Worm (Caenorhabditis elegans) whole organism, late embryonic: Measurements from ENCODE around the gene srbc-43.

Source experiments
- C08G9.2 ChIP-seq: sonication (generic microtip); optimal IDR thresholded peaks from 2 replicates; lab custom pipeline; 2016; ENCODE audit warnings: mild to moderate bottlenecking, missing genetic modification characterization, moderate library complexity, missing compliant biosample characterization
- C38D4.7 ChIP-seq: fragments of 200-800 bp; sonication (Bioruptor generic); optimal IDR thresholded peaks from 2 replicates; lab custom pipeline; 2018; ENCODE audit warnings: mild to moderate bottlenecking, missing genetic modification characterization, moderate library complexity, missing compliant biosample characterization
- K02D7.2 ChIP-seq: sonication (generic microtip); optimal IDR thresholded peaks from 2 replicates; lab custom pipeline; 2017; ENCODE audit warnings: mild to moderate bottlenecking, missing genetic modification characterization, missing compliant biosample characterization
- K09A11.1 ChIP-seq: sonication (generic microtip); optimal IDR thresholded peaks from 2 replicates; lab custom pipeline; 2017; ENCODE audit warnings: antibody characterized with exemption, mild to moderate bottlenecking, missing genetic modification characterization, missing compliant biosample characterization; ENCODE audit not compliant: insufficient read depth
- T23F11.4 ChIP-seq: fragments of 200-800 bp; sonication (Bioruptor generic); optimal IDR thresholded peaks from 2 replicates; lab custom pipeline; 2018; ENCODE audit warnings: mild to moderate bottlenecking, missing genetic modification characterization, missing compliant biosample characterization
- ceh-14 ChIP-seq: sonication (generic microtip); optimal IDR thresholded peaks from 2 replicates; lab custom pipeline; 2016; ENCODE audit warnings: missing genotype, missing genetic modification characterization, missing compliant biosample characterization
- ceh-19 ChIP-seq: fragments of 200-800 bp; sonication (Bioruptor generic); optimal IDR thresholded peaks from 2 replicates; lab custom pipeline; 2018; ENCODE audit warnings: mild to moderate bottlenecking, missing genetic modification characterization, missing compliant biosample characterization
- ceh-24 ChIP-seq: sonication (generic microtip); optimal IDR thresholded peaks from 2 replicates; lab custom pipeline; 2016; ENCODE audit warnings: mild to moderate bottlenecking, missing genetic modification characterization, missing compliant biosample characterization
- ceh-31 ChIP-seq: sonication (generic microtip); optimal IDR thresholded peaks from 2 replicates; lab custom pipeline; 2016; ENCODE audit warnings: missing genetic modification characterization, missing compliant biosample characterization
- ceh-48 ChIP-seq: sonication (generic microtip); optimal IDR thresholded peaks from 2 replicates; lab custom pipeline; 2016; ENCODE audit warnings: missing genetic modification characterization, inconsistent platforms, missing compliant biosample characterization
- ceh-9 ChIP-seq: sonication (generic microtip); optimal IDR thresholded peaks from 2 replicates; lab custom pipeline; 2016; ENCODE audit warnings: mild to moderate bottlenecking, missing genetic modification characterization, inconsistent platforms, missing compliant biosample characterization
- che-1 ChIP-seq: sonication (generic microtip); optimal IDR thresholded peaks from 2 replicates; lab custom pipeline; 2016; ENCODE audit warnings: mild to moderate bottlenecking, missing genetic modification characterization, missing compliant biosample characterization
- dve-1 ChIP-seq: sonication (generic microtip); optimal IDR thresholded peaks from 2 replicates; lab custom pipeline; 2017; ENCODE audit warnings: antibody characterized with exemption, mild to moderate bottlenecking, missing genetic modification characterization, missing compliant biosample characterization
- elt-4 ChIP-seq: sonication (generic microtip); optimal IDR thresholded peaks from 2 replicates; lab custom pipeline; 2016; ENCODE audit warnings: missing genetic modification characterization, missing compliant biosample characterization
- ets-4 ChIP-seq: sonication (generic microtip); optimal IDR thresholded peaks from 2 replicates; lab custom pipeline; 2016; ENCODE audit warnings: missing genetic modification characterization, missing compliant biosample characterization
- eyg-1 ChIP-seq: sonication (generic microtip); optimal IDR thresholded peaks from 2 replicates; lab custom pipeline; 2016; ENCODE audit warnings: missing genotype, missing genetic modification characterization, missing compliant biosample characterization
- fkh-10 ChIP-seq: fragments of 150-350 bp; optimal IDR thresholded peaks from 2 replicates; lab custom pipeline; 2014; ENCODE audit warnings: missing biosample characterization, missing genetic modification reagents, missing genetic modification characterization
- fkh-6 ChIP-seq: sonication (generic microtip); optimal IDR thresholded peaks from 2 replicates; lab custom pipeline; 2016; ENCODE audit warnings: missing genetic modification characterization, missing compliant biosample characterization
- hlh-30 ChIP-seq: sonication (generic microtip); optimal IDR thresholded peaks from 2 replicates; lab custom pipeline; 2017; ENCODE audit warnings: antibody characterized with exemption, missing genetic modification characterization, missing compliant biosample characterization; ENCODE audit not compliant: insufficient read depth
- mec-3 ChIP-seq: sonication (generic microtip); optimal IDR thresholded peaks from 2 replicates; lab custom pipeline; 2016; ENCODE audit warnings: borderline replicate concordance, missing genetic modification characterization, missing compliant biosample characterization
- nhr-11 ChIP-seq: fragments of 150-350 bp; optimal IDR thresholded peaks from 2 replicates; lab custom pipeline; 2014; ENCODE audit warnings: missing biosample characterization, missing genetic modification characterization
- nhr-232 ChIP-seq: sonication (generic microtip); optimal IDR thresholded peaks from 2 replicates; lab custom pipeline; 2016; ENCODE audit warnings: missing genetic modification characterization, missing compliant biosample characterization
- odd-2 ChIP-seq: sonication (generic microtip); optimal IDR thresholded peaks from 2 replicates; lab custom pipeline; 2017; ENCODE audit warnings: antibody characterized with exemption, mild to moderate bottlenecking, missing genetic modification characterization, missing compliant biosample characterization
- pag-3 ChIP-seq: sonication (generic microtip); optimal IDR thresholded peaks from 2 replicates; lab custom pipeline; 2016; ENCODE audit warnings: missing compliant biosample characterization, missing genetic modification characterization, borderline replicate concordance
- pat-9 ChIP-seq: fragments of 200-800 bp; sonication (Bioruptor generic); optimal IDR thresholded peaks from 2 replicates; lab custom pipeline; 2018; ENCODE audit warnings: mild to moderate bottlenecking, missing genetic modification characterization, moderate library complexity, missing compliant biosample characterization
- pha-4 ChIP-seq: fragments of 150-350 bp; optimal IDR thresholded peaks from 2 replicates; lab custom pipeline; 2018; ENCODE audit warnings: missing biosample characterization, missing genetic modification reagents, missing genetic modification characterization
- pqm-1 ChIP-seq: sonication (generic microtip); optimal IDR thresholded peaks from 2 replicates; lab custom pipeline; 2016; ENCODE audit warnings: missing genetic modification characterization, missing compliant biosample characterization
- pros-1 ChIP-seq: fragments of 150-350 bp; optimal IDR thresholded peaks from 2 replicates; lab custom pipeline; 2014; ENCODE audit warnings: missing biosample characterization, missing genetic modification reagents, missing genetic modification characterization
- ref-2 ChIP-seq: sonication (generic microtip); optimal IDR thresholded peaks from 2 replicates; lab custom pipeline; 2016; ENCODE audit warnings: missing genetic modification characterization, missing compliant biosample characterization
- rnt-1 ChIP-seq: sonication (generic microtip); optimal IDR thresholded peaks from 2 replicates; lab custom pipeline; 2016; ENCODE audit warnings: missing genetic modification characterization, missing compliant biosample characterization
- sdc-2 ChIP-seq: sonication (generic microtip); optimal IDR thresholded peaks from 2 replicates; lab custom pipeline; 2016; ENCODE audit warnings: missing genotype, missing genetic modification characterization, missing compliant biosample characterization
- sox-4 ChIP-seq: sonication (generic microtip); optimal IDR thresholded peaks from 2 replicates; lab custom pipeline; 2017; ENCODE audit warnings: mild to moderate bottlenecking, missing genetic modification characterization, inconsistent platforms, missing compliant biosample characterization
- syd-9 ChIP-seq: sonication (generic microtip); optimal IDR thresholded peaks from 2 replicates; lab custom pipeline; 2016; ENCODE audit warnings: mild to moderate bottlenecking, missing genetic modification characterization, moderate library complexity, missing compliant biosample characterization
- tbx-2 ChIP-seq: sonication (generic microtip); optimal IDR thresholded peaks from 2 replicates; lab custom pipeline; 2016; ENCODE audit warnings: missing genetic modification characterization, missing compliant biosample characterization
- ttx-3 ChIP-seq: sonication (generic microtip); optimal IDR thresholded peaks from 2 replicates; lab custom pipeline; 2016; ENCODE audit warnings: missing genetic modification reagents, missing genetic modification characterization, missing compliant biosample characterization
- unc-3 ChIP-seq, 2 experiments: fragments of 200-800 bp in 1 of 2; sonication (Bioruptor generic) in 1 of 2; sonication (generic microtip) in 1 of 2; conservative IDR thresholded peaks in 1 of 2; optimal IDR thresholded peaks in 1 of 2; 2 replicates each; pipeline versions ENCODE4 v1.3.6 to Lab custom; 2016 to 2022; ENCODE audit warnings: missing compliant biosample characterization in 2 of 2, missing genetic modification characterization in 2 of 2, missing genetic modification reagents in 1 of 2
- unc-42 ChIP-seq: sonication (generic microtip); optimal IDR thresholded peaks from 2 replicates; lab custom pipeline; 2016; ENCODE audit warnings: missing genotype, missing genetic modification characterization, missing compliant biosample characterization
- ztf-16 ChIP-seq: sonication (generic microtip); optimal IDR thresholded peaks from 2 replicates; lab custom pipeline; 2017; ENCODE audit warnings: missing genetic modification characterization, missing compliant biosample characterization

srbc-43 gene

ce11 chrV:12806190-12806589 is 15.9 kb upstream of the srbc-43 start, which contains the start of gene ZC443.7:
ZC443.7 (plus strand) TSS chrV:12806490.
- TF ChIP-seq unc-3 (GFP tag; conservative IDR thresholded peaks at IDR 0.05; lab: Robert Waterston, UW) (no peak), unc-3 (tag; optimal IDR thresholded peaks at IDR 0.05; lab: Kevin White, UChicago) (no peak), nhr-11 (tag; lab: Kevin White, UChicago) (no peak), syd-9 (no peak), C38D4.7 (GFP tag; lab: Kevin White, UChicago) (no peak), pha-4 (tag; lab: Kevin White, UChicago) (no peak), rnt-1 (no peak), elt-4 (tag; lab: Kevin White, UChicago) (no peak), ceh-48 (no peak), ceh-31 (no peak), che-1 (no peak), tbx-2 (no peak), ref-2 (tag; lab: Kevin White, UChicago) (no peak), T23F11.4 (GFP tag; lab: Kevin White, UChicago) (no peak), pqm-1 (tag; lab: Kevin White, UChicago) (no peak), eyg-1 (tag; lab: Kevin White, UChicago) (no peak), pag-3 (no peak)

- no peak for TF ChIP-seq ttx-3
- TF ChIP-seq dve-1 (tag; lab: Kevin White, UChicago), result no peak
- no peak for TF ChIP-seq ceh-9 (tag; lab: Kevin White, UChicago)
- no peak for TF ChIP-seq nhr-232
- TF ChIP-seq odd-2 (tag; lab: Kevin White, UChicago), result no peak
- no peak for TF ChIP-seq T23F11.4 (GFP tag; lab: Kevin White, UChicago)
- TF ChIP-seq unc-42 (tag; lab: Kevin White, UChicago), result no peak
- TF ChIP-seq tbx-2, result no peak
- no peak for TF ChIP-seq fkh-6 (tag; lab: Kevin White, UChicago)
These were observed 13.0 kb upstream of the srbc-43 start, which contains the start of gene srbc-45 for ce11 chrV:12803274-12803673. srbc-45 (plus strand) TSS chrV:12803574.

ce11 chrV:12800171-12800570 is 9.9 kb upstream of the srbc-43 start, which contains the start of gene ugt-3:
ugt-3 (minus strand) TSS chrV:12800271.
- TF ChIP-seq K09A11.1 (tag; lab: Kevin White, UChicago) (no peak), ceh-9 (tag; lab: Kevin White, UChicago) (no peak), hlh-30 (no peak), T23F11.4 (GFP tag; lab: Kevin White, UChicago) (no peak), K02D7.2 (tag; lab: Kevin White, UChicago) (no peak), C08G9.2 (tag; lab: Kevin White, UChicago) (no peak), rnt-1 (no peak), ceh-24 (tag; lab: Kevin White, UChicago) (no peak), mec-3 (tag; lab: Kevin White, UChicago) (no peak), odd-2 (tag; lab: Kevin White, UChicago) (no peak)
- TF ChIP-seq, all 69 proteins: peak for 0

- TF ChIP-seq eyg-1 (tag; lab: Kevin White, UChicago) (no peak), sdc-2 (tag; lab: Kevin White, UChicago) (no peak), pros-1 (tag; lab: Kevin White, UChicago) (no peak), nhr-11 (tag; lab: Kevin White, UChicago) (no peak)
- TF ChIP-seq, all 69 proteins: peak for 0
These were observed 7.7 kb upstream of the srbc-43 start, which contains the start of gene ugt-6 for ce11 chrV:12797992-12798391. ugt-6 (minus strand) TSS chrV:12798224.

- TF ChIP-seq ets-4 (tag; lab: Kevin White, UChicago) (no peak), ceh-14 (no peak), che-1 (no peak), tbx-2 (no peak), mec-3 (tag; lab: Kevin White, UChicago) (no peak), pqm-1 (tag; lab: Kevin White, UChicago) (no peak), K09A11.1 (tag; lab: Kevin White, UChicago) (no peak), ztf-16 (no peak), hlh-30 (no peak), pat-9 (tag; lab: Kevin White, UChicago) (no peak), sox-4 (tag; lab: Kevin White, UChicago) (no peak), fkh-10 (GFP tag; lab: Kevin White, UChicago) (no peak), pha-4 (tag; lab: Kevin White, UChicago) (no peak), ceh-19 (GFP tag; lab: Kevin White, UChicago) (no peak)
- TF ChIP-seq, all 69 proteins: peak for 0
These were observed 6.7 kb upstream of the srbc-43 start for ce11 chrV:12796908-12797490.
